Fruit fly (Drosophila melanogaster) whole organism, adult: ENCODE measurements around the gene Acsf2.

Experiments used
- CG11617 ChIP-seq: fragments of 200-800 bp; sonication (Bioruptor generic); optimal IDR thresholded peaks from 2 replicates; lab custom pipeline; 2017; ENCODE audit warnings: mild to moderate bottlenecking, missing biosample characterization, missing genetic modification reagents, missing genetic modification characterization
- CG1620 ChIP-seq: fragments of 200-800 bp; sonication (Bioruptor generic); optimal IDR thresholded peaks from 2 replicates; lab custom pipeline; 2016; ENCODE audit warnings: missing biosample characterization, missing genetic modification characterization
- CG5204 ChIP-seq: fragments of 200-800 bp; sonication (Bioruptor generic); optimal IDR thresholded peaks from 2 replicates; lab custom pipeline; 2016; ENCODE audit warnings: missing biosample characterization, missing genetic modification characterization
- Clk ChIP-seq: fragments of 200-800 bp; sonication (Bioruptor generic); optimal IDR thresholded peaks from 2 replicates; lab custom pipeline; 2017; ENCODE audit warnings: missing biosample characterization, missing genetic modification characterization
- Crg-1 ChIP-seq: fragments of 200-800 bp; sonication (Bioruptor generic); optimal IDR thresholded peaks from 2 replicates; lab custom pipeline; 2016; ENCODE audit warnings: missing biosample characterization, missing genetic modification characterization
- Hr96 ChIP-seq: fragments of 200-800 bp; sonication (Bioruptor generic); optimal IDR thresholded peaks from 2 replicates; lab custom pipeline; 2016; ENCODE audit warnings: missing biosample characterization, missing genetic modification characterization
- bab1 ChIP-seq: fragments of 200-800 bp; sonication (Bioruptor generic); optimal IDR thresholded peaks from 3 replicates; lab custom pipeline; 2019; ENCODE audit warnings: missing biosample characterization, mild to moderate bottlenecking, missing genetic modification characterization, moderate library complexity
- cic ChIP-seq: fragments of 200-800 bp; sonication (Bioruptor generic); optimal IDR thresholded peaks from 2 replicates; lab custom pipeline; 2017; ENCODE audit warnings: missing biosample characterization, mild to moderate bottlenecking, missing genetic modification characterization, moderate library complexity
- kay ChIP-seq: fragments of 200-800 bp; sonication (Bioruptor generic); peaks from one replicate; lab custom pipeline; 2016; ENCODE audit warnings: missing biosample characterization, missing genetic modification characterization, borderline replicate concordance
- tj ChIP-seq: fragments of 200-800 bp; sonication (Bioruptor generic); optimal IDR thresholded peaks from 3 replicates; lab custom pipeline; 2017; ENCODE audit warnings: missing biosample characterization, mild to moderate bottlenecking, missing genetic modification characterization, moderate library complexity

dm6 chr2L:5290530-5290929, 51.5 kb downstream of the Acsf2 start:
- TF ChIP-seq CG1620 (GFP tag; lab: Kevin White, UChicago) (no peak), Clk (GFP tag; lab: Kevin White, UChicago) (no peak), bab1 (GFP tag; lab: Kevin White, UChicago) (no peak), Crg-1 (no peak), cic (GFP tag; lab: Kevin White, UChicago) (no peak), tj (GFP tag; lab: Kevin White, UChicago) (no peak), kay (GFP tag; lab: Kevin White, UChicago) (no peak), CG11617 (GFP tag; lab: Kevin White, UChicago) (no peak), Hr96 (GFP tag; lab: Kevin White, UChicago) (no peak), CG5204 (no peak)
